Comparison of ENCODE assay signal across 3 fruit fly cellular contexts in the genomic region with DNA sequence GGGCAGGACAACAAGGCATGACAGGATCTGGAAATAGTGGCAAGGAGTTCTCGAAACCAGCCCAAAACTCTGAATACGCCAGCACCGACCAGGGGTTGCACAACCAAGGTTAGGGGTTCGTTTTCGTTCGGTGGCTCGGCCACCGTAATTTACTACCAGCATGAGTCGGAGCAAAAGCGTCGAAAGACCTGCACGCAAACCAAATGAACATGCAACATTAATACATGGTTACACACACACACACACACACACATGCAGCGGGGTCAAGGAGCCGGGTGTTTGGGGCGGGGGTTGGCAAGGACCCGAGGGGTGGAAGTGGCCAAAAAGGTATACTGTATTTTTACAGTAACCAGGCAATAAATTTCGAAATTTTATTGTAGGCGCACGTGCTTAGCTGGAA.
TF ChIP-seq lines count a peak whose summit lies in the region.

No protein-coding gene starts in this region.

- TF ChIP-seq CTCF in whole organism, embryonic (GFP tag; optimal IDR thresholded peaks at IDR 0.05; lab: Kevin White, UChicago) = no peak

TF ChIP-seq in whole organism, embryonic, 481 proteins besides CTCF, POLR2A, EP300 and RAD21:
- TF ChIP-seq sens (GFP tag; lab: Kevin White, UChicago) (no peak), chinmo (GFP tag; IDR thresholded peaks at IDR 0.05; lab: Robert Waterston, UW; ENCODE audit: partially characterized antibody) (0 out of 4 replicates have a peak, but pooled peaks have one; percentile 33), zfh2 (GFP tag; optimal IDR thresholded peaks at IDR 0.05; lab: Kevin White, UChicago) (no peak), Atf-2 (GFP tag; optimal IDR thresholded peaks at IDR 0.05; lab: Kevin White, UChicago) (no peak), CG10543 (GFP tag; optimal IDR thresholded peaks at IDR 0.05; lab: Kevin White, UChicago) (no peak), tgo (GFP tag; IDR thresholded peaks at IDR 0.05; lab: Robert Waterston, UW) (no peak), pros (GFP tag; optimal IDR thresholded peaks at IDR 0.05; lab: Kevin White, UChicago) (peak; percentile 31), cato (GFP tag; optimal IDR thresholded peaks at IDR 0.05; lab: Kevin White, UChicago; ENCODE audit: borderline replicate concordance) (no peak), Elba2 (GFP tag; optimal IDR thresholded peaks at IDR 0.05; lab: Kevin White, UChicago) (no peak), her (GFP tag; optimal IDR thresholded peaks at IDR 0.05; lab: Kevin White, UChicago) (no peak), gcm (GFP tag; optimal IDR thresholded peaks at IDR 0.05; lab: Kevin White, UChicago) (peak; percentile 63)

TF ChIP-seq in whole organism, prepupa, 60 proteins besides CTCF, POLR2A, EP300 and RAD21:
- TF ChIP-seq CG32006 (GFP tag; optimal IDR thresholded peaks at IDR 0.05; lab: Kevin White, UChicago) = no peak
- TF ChIP-seq ss (GFP tag; optimal IDR thresholded peaks at IDR 0.05; lab: Kevin White, UChicago) = peak; percentile 34 to 88
TF ChIP-seq in whole organism, prepupa: peak in this region for 1.

TF ChIP-seq in whole organism, wandering third instar larva, 38 proteins besides CTCF, POLR2A, EP300 and RAD21:
- TF ChIP-seq tai (GFP tag; optimal IDR thresholded peaks at IDR 0.05; lab: Kevin White, UChicago) (no peak), Dfd (GFP tag; optimal IDR thresholded peaks at IDR 0.05; lab: Kevin White, UChicago) (peak; percentile 38)
